Worm (Caenorhabditis elegans) whole organism, L4 larva: ENCODE measurements around the gene lin-52.
A peak's percentile ranks its signal among the peaks of the same experiment; 100 is the strongest.

Source experiments
- D1046.2 ChIP-seq: fragments of 200-800 bp; sonication (Bioruptor generic); IDR thresholded peaks from 2 replicates; pipeline ENCODE4 v1.3.6; 2022; ENCODE audit warnings: missing genetic modification characterization, missing compliant biosample characterization
- F26F4.8 ChIP-seq: fragments of 200-800 bp; sonication (Bioruptor generic); conservative IDR thresholded peaks from 2 replicates; pipeline ENCODE4 v1.3.6; 2022; ENCODE audit warnings: missing genetic modification characterization, missing compliant biosample characterization
- F37D6.2 ChIP-seq: sonication (generic microtip); optimal IDR thresholded peaks from 2 replicates; lab custom pipeline; 2016; ENCODE audit warnings: mild to moderate bottlenecking, missing genetic modification characterization, missing compliant biosample characterization
- F49E8.2 ChIP-seq: sonication (generic microtip); optimal IDR thresholded peaks from 2 replicates; lab custom pipeline; 2016; ENCODE audit warnings: missing compliant biosample characterization, mild to moderate bottlenecking, missing genetic modification characterization, borderline replicate concordance
- R02D3.7 ChIP-seq: fragments of 150-350 bp; sonication (generic microtip); optimal IDR thresholded peaks from 3 replicates; lab custom pipeline; 2014; ENCODE audit warnings: missing biosample characterization, missing genetic modification characterization
- T20F7.1 ChIP-seq: fragments of 200-800 bp; sonication (Bioruptor generic); optimal IDR thresholded peaks from 2 replicates; lab custom pipeline; 2018; ENCODE audit warnings: mild to moderate bottlenecking, missing genetic modification characterization, missing compliant biosample characterization
- Y48G9A.11 ChIP-seq: fragments of 200-800 bp; sonication (Bioruptor generic); IDR thresholded peaks from 2 replicates; pipeline ENCODE4 v1.3.6; 2022; ENCODE audit warnings: missing genetic modification reagents, missing genetic modification characterization, missing compliant biosample characterization
- Y5F2A.4 ChIP-seq: fragments of 200-800 bp; sonication (Bioruptor generic); optimal IDR thresholded peaks from 2 replicates; lab custom pipeline; 2018; ENCODE audit warnings: mild to moderate bottlenecking, missing genetic modification characterization, missing compliant biosample characterization
- ZK337.2 ChIP-seq: fragments of 200-800 bp; sonication (Bioruptor generic); IDR thresholded peaks from 2 replicates; pipeline ENCODE4 v1.3.6; 2022; ENCODE audit warnings: missing genetic modification reagents, missing genetic modification characterization, missing compliant biosample characterization
- aha-1 ChIP-seq: fragments of 150-350 bp; peaks from one replicate; lab custom pipeline; 2014; ENCODE audit warnings: missing biosample characterization, missing genetic modification characterization
- ceh-28 ChIP-seq: fragments of 150-350 bp; optimal IDR thresholded peaks from 2 replicates; lab custom pipeline; 2014; ENCODE audit warnings: missing biosample characterization, missing genetic modification reagents, missing genetic modification characterization
- ceh-32 ChIP-seq: sonication (generic microtip); optimal IDR thresholded peaks from 2 replicates; lab custom pipeline; 2016; ENCODE audit warnings: mild to moderate bottlenecking, missing genetic modification characterization, missing compliant biosample characterization; ENCODE audit not compliant: poor library complexity
- ces-1 ChIP-seq: fragments of 150-350 bp; sonication (generic microtip); optimal IDR thresholded peaks from 4 replicates; lab custom pipeline; 2014; ENCODE audit warnings: missing biosample characterization, missing genetic modification reagents, missing genetic modification characterization
- cey-2 ChIP-seq: sonication (generic microtip); optimal IDR thresholded peaks from 3 replicates; lab custom pipeline; 2017; ENCODE audit warnings: missing genetic modification characterization, mild to moderate bottlenecking, missing compliant biosample characterization, antibody characterized with exemption, borderline replicate concordance; ENCODE audit not compliant: insufficient read depth
- ctbp-1 ChIP-seq: fragments of 200-800 bp; sonication (Bioruptor generic); IDR thresholded peaks from 2 replicates; pipeline ENCODE4 v1.3.6; 2022; ENCODE audit warnings: missing genetic modification reagents, missing genetic modification characterization, missing compliant biosample characterization
- daf-16 ChIP-seq, 3 experiments: sonication (generic microtip); optimal IDR thresholded peaks; 2 replicates each; lab custom pipeline; 2016 to 2017; ENCODE audit warnings: missing genetic modification characterization in 3 of 3, missing genetic modification reagents in 3 of 3, mild to moderate bottlenecking in 2 of 3, missing compliant biosample characterization in 2 of 3, missing biosample characterization in 1 of 3, moderate library complexity in 1 of 3
- daf-19 ChIP-seq: fragments of 200-800 bp; sonication (Bioruptor generic); conservative IDR thresholded peaks from 2 replicates; pipeline ENCODE4 v1.3.6; 2022; ENCODE audit warnings: missing genetic modification characterization, missing compliant biosample characterization
- duxl-1 ChIP-seq: sonication (generic microtip); optimal IDR thresholded peaks from 2 replicates; lab custom pipeline; 2016; ENCODE audit warnings: mild to moderate bottlenecking, missing genetic modification characterization, moderate library complexity, missing compliant biosample characterization; ENCODE audit not compliant: poor library complexity
- dve-1 ChIP-seq: sonication (generic microtip); optimal IDR thresholded peaks from 2 replicates; lab custom pipeline; 2017; ENCODE audit warnings: antibody characterized with exemption, mild to moderate bottlenecking, missing genetic modification characterization, missing compliant biosample characterization; ENCODE audit not compliant: insufficient read depth
- egl-43 ChIP-seq: fragments of 200-800 bp; sonication (Bioruptor generic); IDR thresholded peaks from 2 replicates; pipeline ENCODE4 v1.3.6; 2022; ENCODE audit warnings: missing genetic modification reagents, missing genetic modification characterization, missing compliant biosample characterization
- fkh-10 ChIP-seq: fragments of 150-350 bp; optimal IDR thresholded peaks from 2 replicates; lab custom pipeline; 2014; ENCODE audit warnings: missing biosample characterization, missing genetic modification reagents, missing genetic modification characterization
- hlh-11 ChIP-seq: fragments of 200-800 bp; sonication (Bioruptor generic); optimal IDR thresholded peaks from 2 replicates; lab custom pipeline; 2018; ENCODE audit warnings: mild to moderate bottlenecking, missing genetic modification characterization, missing compliant biosample characterization
- hlh-30 ChIP-seq: sonication (generic microtip); optimal IDR thresholded peaks from 2 replicates; lab custom pipeline; 2017; ENCODE audit warnings: antibody characterized with exemption, mild to moderate bottlenecking, missing genetic modification characterization, missing compliant biosample characterization; ENCODE audit not compliant: insufficient read depth
- hmg-1.1 ChIP-seq: fragments of 200-800 bp; sonication (Bioruptor generic); IDR thresholded peaks from 2 replicates; pipeline ENCODE4 v1.3.6; 2022; ENCODE audit warnings: missing genetic modification reagents, missing genetic modification characterization, missing compliant biosample characterization
- lin-1 ChIP-seq: fragments of 200-800 bp; sonication (Bioruptor generic); IDR thresholded peaks from 2 replicates; pipeline ENCODE4 v1.3.6; 2022; ENCODE audit warnings: missing genetic modification reagents, missing genetic modification characterization, missing compliant biosample characterization
- lin-38 ChIP-seq: fragments of 200-800 bp; sonication (Bioruptor generic); IDR thresholded peaks from 2 replicates; pipeline ENCODE4 v1.3.6; 2022; ENCODE audit warnings: missing genetic modification reagents, missing genetic modification characterization, missing compliant biosample characterization
- lsy-2 ChIP-seq, 2 experiments: fragments of 150-350 bp in 1 of 2; sonication (generic microtip) in 1 of 2; optimal IDR thresholded peaks; 2 replicates each; lab custom pipeline; 2014 to 2017; ENCODE audit warnings: missing biosample characterization in 2 of 2, missing genetic modification characterization in 2 of 2
- madf-5 ChIP-seq, 2 experiments: fragments of 200-800 bp; sonication (Bioruptor generic); IDR thresholded peaks; 2 replicates each; pipeline ENCODE4 v1.3.6; 2022; ENCODE audit warnings: missing compliant biosample characterization in 2 of 2, missing genetic modification characterization in 2 of 2
- madf-9 ChIP-seq: fragments of 200-800 bp; sonication (Bioruptor generic); conservative IDR thresholded peaks from 2 replicates; pipeline ENCODE4 v1.3.6; 2022; ENCODE audit warnings: missing genetic modification reagents, missing genetic modification characterization, missing compliant biosample characterization
- mes-2 ChIP-seq: sonication (generic microtip); optimal IDR thresholded peaks from 2 replicates; lab custom pipeline; 2016; ENCODE audit warnings: missing genotype, mild to moderate bottlenecking, missing genetic modification characterization, missing compliant biosample characterization; ENCODE audit not compliant: poor library complexity, severe bottlenecking
- mxl-2 ChIP-seq: fragments of 200-800 bp; sonication (Bioruptor generic); conservative IDR thresholded peaks from 2 replicates; pipeline ENCODE4 v1.3.6; 2022; ENCODE audit warnings: missing genetic modification reagents, missing genetic modification characterization, missing compliant biosample characterization
- nhr-10 ChIP-seq: fragments of 150-350 bp; optimal IDR thresholded peaks from 2 replicates; lab custom pipeline; 2014; ENCODE audit warnings: missing biosample characterization, missing genetic modification characterization
- nhr-102 ChIP-seq: sonication (generic microtip); optimal IDR thresholded peaks from 2 replicates; lab custom pipeline; 2016; ENCODE audit warnings: mild to moderate bottlenecking, missing genetic modification characterization, moderate library complexity, missing compliant biosample characterization
- nhr-111 ChIP-seq: fragments of 200-800 bp; sonication (Bioruptor generic); optimal IDR thresholded peaks from 2 replicates; lab custom pipeline; 2018; ENCODE audit warnings: mild to moderate bottlenecking, missing genetic modification characterization, missing compliant biosample characterization
- nhr-41 ChIP-seq: fragments of 200-800 bp; sonication (Bioruptor generic); IDR thresholded peaks from 2 replicates; pipeline ENCODE4 v1.3.6; 2022; ENCODE audit warnings: missing genetic modification reagents, missing genetic modification characterization, missing compliant biosample characterization
- nhr-48 ChIP-seq: sonication (generic microtip); optimal IDR thresholded peaks from 2 replicates; lab custom pipeline; 2016; ENCODE audit warnings: mild to moderate bottlenecking, missing genetic modification characterization, missing compliant biosample characterization
- nhr-6 ChIP-seq: fragments of 150-350 bp; optimal IDR thresholded peaks from 2 replicates; lab custom pipeline; 2014; ENCODE audit warnings: missing biosample characterization, missing genetic modification characterization
- nhr-76 ChIP-seq: fragments of 150-350 bp; optimal IDR thresholded peaks from 2 replicates; lab custom pipeline; 2014; ENCODE audit warnings: missing biosample characterization, missing genetic modification characterization
- nhr-77 ChIP-seq: fragments of 150-350 bp; optimal IDR thresholded peaks from 2 replicates; lab custom pipeline; 2014; ENCODE audit warnings: missing biosample characterization, missing genetic modification characterization
- rbr-2 ChIP-seq: sonication (generic microtip); optimal IDR thresholded peaks from 2 replicates; lab custom pipeline; 2016; ENCODE audit warnings: missing genotype, missing genetic modification characterization, missing compliant biosample characterization
- snpc-4 ChIP-seq: fragments of 150-350 bp; optimal IDR thresholded peaks from 2 replicates; lab custom pipeline; 2014; ENCODE audit warnings: missing biosample characterization, missing genetic modification characterization
- spr-1 ChIP-seq: sonication (generic microtip); optimal IDR thresholded peaks from 2 replicates; lab custom pipeline; 2016; ENCODE audit warnings: mild to moderate bottlenecking, missing genetic modification characterization, missing compliant biosample characterization
- tra-1 ChIP-seq: fragments of 200-800 bp; sonication (Bioruptor generic); IDR thresholded peaks from 2 replicates; pipeline ENCODE4 v1.3.6; 2022; ENCODE audit warnings: missing genetic modification reagents, missing genetic modification characterization, missing compliant biosample characterization
- unc-130 ChIP-seq: sonication (generic microtip); optimal IDR thresholded peaks from 2 replicates; lab custom pipeline; 2016; ENCODE audit warnings: missing genetic modification reagents, missing genetic modification characterization, missing compliant biosample characterization
- unc-62 ChIP-seq, 3 experiments: fragments of 150-350 bp in 1 of 3; sonication (generic microtip); optimal IDR thresholded peaks in 2 of 3; peaks in 1 of 3; 1 replicate in 1 of 3; 2 replicates in 2 of 3; lab custom pipeline; 2014 to 2017; ENCODE audit warnings: missing biosample characterization in 3 of 3, missing genetic modification characterization in 3 of 3, missing genetic modification reagents in 3 of 3, missing genotype in 1 of 3
- vab-7 ChIP-seq: fragments of 200-800 bp; sonication (Bioruptor generic); IDR thresholded peaks from 2 replicates; pipeline ENCODE4 v1.3.6; 2022; ENCODE audit warnings: missing genetic modification reagents, missing genetic modification characterization, missing compliant biosample characterization
- zfp-3 ChIP-seq: fragments of 200-800 bp; sonication (Bioruptor generic); conservative IDR thresholded peaks from 2 replicates; pipeline ENCODE4 v1.3.6; 2022; ENCODE audit warnings: missing genetic modification reagents, missing genetic modification characterization, missing compliant biosample characterization
- ztf-11 ChIP-seq: fragments of 150-350 bp; optimal IDR thresholded peaks from 2 replicates; lab custom pipeline; 2014; ENCODE audit warnings: missing biosample characterization, missing genetic modification characterization

Gene lin-52

DNA sequence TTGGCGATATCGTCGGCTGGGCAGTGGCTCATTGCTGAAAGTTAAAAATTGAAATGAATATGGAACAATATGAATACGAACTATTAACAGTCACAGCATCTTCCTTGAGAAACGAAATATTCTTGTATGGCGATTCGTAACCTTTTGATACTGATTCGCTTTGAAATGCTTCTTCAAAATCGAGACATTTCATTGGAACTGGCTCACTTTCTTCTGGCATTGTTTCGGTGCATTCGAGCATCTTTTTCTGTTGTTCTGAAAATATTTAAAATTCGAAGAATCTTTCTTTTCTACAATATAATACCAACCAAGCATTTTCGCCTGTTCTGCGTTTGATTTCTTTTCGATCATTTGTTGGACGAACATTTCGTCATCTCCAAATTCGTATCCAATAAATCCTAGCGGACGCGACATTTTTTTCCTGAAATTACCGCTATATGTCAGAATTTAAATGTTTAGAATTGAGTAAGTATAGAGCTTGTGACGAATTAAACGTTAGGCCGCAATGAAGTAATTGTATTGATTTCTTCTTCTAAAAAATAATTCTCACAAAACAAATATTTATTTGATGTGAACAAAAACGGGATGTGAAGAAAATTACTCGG is at the start of gene lin-52:
lin-52 (minus strand) TSS at position 421 of the 605 bp plus-strand sequence.
- TF ChIP-seq nhr-10 (tag; lab: Kevin White, UChicago): no peak
- no peak for TF ChIP-seq ceh-28 (tag; lab: Kevin White, UChicago)
- no peak for TF ChIP-seq daf-16 (GFP tag; optimal IDR thresholded peaks at IDR 0.05; lab: Kevin White, UChicago)
- TF ChIP-seq daf-16 (tag; optimal IDR thresholded peaks at IDR 0.05; lab: Kevin White, UChicago): peak; percentile 14
- TF ChIP-seq nhr-76 (tag; lab: Kevin White, UChicago): no peak
- no peak for TF ChIP-seq rbr-2 (tag; lab: Kevin White, UChicago)
- no peak for TF ChIP-seq Y48G9A.11 (GFP tag; lab: Robert Waterston, UW)
- TF ChIP-seq nhr-102: peak; percentile 50
- TF ChIP-seq zfp-3 (GFP tag; lab: Robert Waterston, UW): peak; percentile 88
- TF ChIP-seq F26F4.8 (GFP tag; lab: Robert Waterston, UW): no peak
- TF ChIP-seq lin-1 (GFP tag; lab: Robert Waterston, UW): 0 out of 2 replicates have a peak, but pooled peaks have one; percentile 30
- peak in 1 of 2 experiments; percentile 22 for TF ChIP-seq unc-62 (GFP tag; optimal IDR thresholded peaks at IDR 0.05 in 1 of 2; lab: Kevin White, UChicago)
- no peak for TF ChIP-seq unc-62 (tag; optimal IDR thresholded peaks at IDR 0.05; lab: Kevin White, UChicago)
- TF ChIP-seq F49E8.2 (tag; lab: Kevin White, UChicago): no peak
- TF ChIP-seq hmg-1.1: no peak
- peak; percentile 22; the same call in 1 of the 2 replicates for TF ChIP-seq lin-38
- peak; percentile 21 for TF ChIP-seq mes-2 (tag; lab: Kevin White, UChicago)
- TF ChIP-seq duxl-1: no peak
- TF ChIP-seq vab-7 (GFP tag; lab: Robert Waterston, UW): no peak
- TF ChIP-seq egl-43 (GFP tag; lab: Robert Waterston, UW): no peak
- TF ChIP-seq nhr-111 (GFP tag; lab: Kevin White, UChicago): no peak
- TF ChIP-seq hlh-30: peak; percentile 1
- no peak for TF ChIP-seq cey-2 (tag; lab: Kevin White, UChicago)
- no peak for TF ChIP-seq ces-1
- TF ChIP-seq madf-5 (GFP tag; IDR thresholded peaks at IDR 0.05; lab: Robert Waterston, UW): no peak
- no peak for TF ChIP-seq spr-1 (tag; lab: Kevin White, UChicago)
- TF ChIP-seq ZK337.2 (GFP tag; lab: Robert Waterston, UW): no peak
- TF ChIP-seq ztf-11 (tag; lab: Kevin White, UChicago): no peak
- TF ChIP-seq D1046.2 (GFP tag; lab: Robert Waterston, UW): no peak
- TF ChIP-seq F37D6.2: no peak
- no peak for TF ChIP-seq hlh-11 (tag; lab: Kevin White, UChicago)
- TF ChIP-seq madf-9: no peak
- no peak for TF ChIP-seq R02D3.7 (tag; lab: Kevin White, UChicago)
- peak; percentile 76; the same call in 1 of the 2 replicates for TF ChIP-seq daf-19 (GFP tag; lab: Robert Waterston, UW)
- TF ChIP-seq nhr-41 (GFP tag; lab: Robert Waterston, UW): 0 out of 2 replicates have a peak, but pooled peaks have one; percentile 32
- TF ChIP-seq tra-1: no peak
- TF ChIP-seq mxl-2 (GFP tag; lab: Robert Waterston, UW): 0 out of 2 replicates have a peak, but pooled peaks have one; percentile 6
- no peak for TF ChIP-seq nhr-48
- TF ChIP-seq T20F7.1 (GFP tag; lab: Kevin White, UChicago): peak; percentile 50
- 0 out of 2 replicates have a peak, but pooled peaks have one; percentile 17 for TF ChIP-seq ctbp-1 (GFP tag; lab: Robert Waterston, UW)
- TF ChIP-seq unc-130: no peak
- no peak for TF ChIP-seq nhr-77 (tag; lab: Kevin White, UChicago)
- no peak for TF ChIP-seq snpc-4 (tag; lab: Kevin White, UChicago)
- TF ChIP-seq aha-1 (tag; lab: Kevin White, UChicago): peak; percentile 91
- no peak for TF ChIP-seq nhr-6 (tag; lab: Kevin White, UChicago)
- no peak for TF ChIP-seq Y5F2A.4 (GFP tag; lab: Kevin White, UChicago)
- TF ChIP-seq lsy-2 (tag; optimal IDR thresholded peaks at IDR 0.05; lab: Kevin White, UChicago): peak in 1 of 2 experiments; percentile 12
- no peak for TF ChIP-seq fkh-10 (GFP tag; lab: Kevin White, UChicago)
- peak; percentile 22 for TF ChIP-seq dve-1
- TF ChIP-seq ceh-32 (tag; lab: Kevin White, UChicago): no peak
